Fruit fly (Drosophila melanogaster) whole organism, embryonic: Measurements from ENCODE around the gene CG6739.
A peak's percentile ranks its signal among the peaks of the same experiment; 100 is the strongest.

ENCODE experiments used
- Adf1 ChIP-seq: fragments of 200-800 bp; sonication (Bioruptor generic); IDR thresholded peaks from 2 replicates; pipeline ENCODE4 v1.3.6; 2022; ENCODE audit warnings: missing biosample characterization, missing genetic modification characterization
- Bdp1 ChIP-seq: fragments of 200-800 bp; sonication (Bioruptor generic); optimal IDR thresholded peaks from 3 replicates; lab custom pipeline; 2016; ENCODE audit warnings: missing biosample characterization, missing genetic modification characterization
- BtbVII ChIP-seq: fragments of 200-800 bp; sonication (Bioruptor generic); optimal IDR thresholded peaks from 3 replicates; lab custom pipeline; 2017; ENCODE audit warnings: missing biosample characterization, mild to moderate bottlenecking, missing genetic modification characterization
- CG10267 ChIP-seq: fragments of 200-800 bp; sonication (Bioruptor generic); optimal IDR thresholded peaks from 2 replicates; lab custom pipeline; 2018; ENCODE audit warnings: missing biosample characterization, mild to moderate bottlenecking, missing genetic modification characterization, moderate library complexity
- CG11456 ChIP-seq: fragments of 200-800 bp; sonication (Bioruptor generic); IDR thresholded peaks from 3 replicates; pipeline ENCODE4 v1.3.6; 2022; ENCODE audit warnings: missing biosample characterization, missing genetic modification characterization
- CG12744 ChIP-seq: fragments of 200-800 bp; sonication (Bioruptor generic); optimal IDR thresholded peaks from 2 replicates; lab custom pipeline; 2016; ENCODE audit warnings: missing biosample characterization, missing genetic modification characterization
- CG13894 ChIP-seq: fragments of 200-800 bp; sonication (Bioruptor generic); optimal IDR thresholded peaks from 3 replicates; lab custom pipeline; 2018; ENCODE audit warnings: missing biosample characterization, mild to moderate bottlenecking, missing genetic modification characterization, moderate library complexity
- CG1603 ChIP-seq: fragments of 200-800 bp; sonication (Bioruptor generic); optimal IDR thresholded peaks from 2 replicates; lab custom pipeline; 2019; ENCODE audit warnings: missing biosample characterization, mild to moderate bottlenecking, missing genetic modification characterization, moderate library complexity
- CG17612 ChIP-seq: fragments of 200-800 bp; sonication (Bioruptor generic); IDR thresholded peaks from 2 replicates; pipeline ENCODE4 v1.3.6; 2022; ENCODE audit warnings: missing biosample characterization, missing genetic modification characterization
- CG17829 ChIP-seq: fragments of 200-800 bp; optimal IDR thresholded peaks from 2 replicates; lab custom pipeline; 2019; ENCODE audit warnings: missing biosample characterization, mild to moderate bottlenecking, missing genetic modification characterization, moderate library complexity
- CG2116 ChIP-seq: fragments of 200-800 bp; sonication (Bioruptor generic); optimal IDR thresholded peaks from 3 replicates; lab custom pipeline; 2018; ENCODE audit warnings: missing biosample characterization, mild to moderate bottlenecking, missing genetic modification characterization
- CG2202 ChIP-seq: fragments of 200-800 bp; sonication (Bioruptor generic); optimal IDR thresholded peaks from 2 replicates; lab custom pipeline; 2018; ENCODE audit warnings: missing biosample characterization, mild to moderate bottlenecking, missing genetic modification characterization
- CG30403 ChIP-seq: fragments of 200-800 bp; sonication (Bioruptor generic); optimal IDR thresholded peaks from 3 replicates; lab custom pipeline; 2016; ENCODE audit warnings: missing biosample characterization, missing genetic modification characterization
- CG3281 ChIP-seq: fragments of 200-800 bp; sonication (Bioruptor generic); optimal IDR thresholded peaks from 3 replicates; lab custom pipeline; 2017; ENCODE audit warnings: missing biosample characterization, mild to moderate bottlenecking, missing genetic modification characterization
- CG3726 ChIP-seq: fragments of 200-800 bp; sonication (Bioruptor generic); IDR thresholded peaks from 3 replicates; pipeline ENCODE4, ENCODE4 v1.3.6; 2022; ENCODE audit warnings: missing biosample characterization, missing genetic modification characterization
- CG4360 ChIP-seq: fragments of 200-800 bp; sonication (Bioruptor generic); IDR thresholded peaks from 2 replicates; pipeline ENCODE4 v1.3.6; 2022; ENCODE audit warnings: missing biosample characterization, missing genetic modification characterization
- CG4424 ChIP-seq: fragments of 200-800 bp; sonication (Bioruptor generic); optimal IDR thresholded peaks from 3 replicates; lab custom pipeline; 2016; ENCODE audit warnings: missing biosample characterization, missing genetic modification characterization
- CG4707 ChIP-seq: fragments of 200-800 bp; sonication (Bioruptor generic); optimal IDR thresholded peaks from 2 replicates; lab custom pipeline; 2018; ENCODE audit warnings: missing biosample characterization, mild to moderate bottlenecking, missing genetic modification characterization, moderate library complexity
- CG4854 ChIP-seq: fragments of 200-800 bp; sonication (Bioruptor generic); optimal IDR thresholded peaks from 2 replicates; lab custom pipeline; 2016; ENCODE audit warnings: missing biosample characterization, missing genetic modification characterization, inconsistent platforms
- CG6854 ChIP-seq: fragments of 200-800 bp; sonication (Bioruptor generic); optimal IDR thresholded peaks from 3 replicates; lab custom pipeline; 2017; ENCODE audit warnings: missing biosample characterization, mild to moderate bottlenecking, missing genetic modification characterization
- CG7928 ChIP-seq: fragments of 200-800 bp; sonication (Bioruptor generic); optimal IDR thresholded peaks from 2 replicates; lab custom pipeline; 2017; ENCODE audit warnings: missing biosample characterization, mild to moderate bottlenecking, missing genetic modification characterization
- CG8359 ChIP-seq: fragments of 200-800 bp; sonication (Bioruptor generic); optimal IDR thresholded peaks from 2 replicates; lab custom pipeline; 2017; ENCODE audit warnings: missing biosample characterization, mild to moderate bottlenecking, missing genetic modification characterization, borderline replicate concordance
- Camta ChIP-seq: fragments of 200-800 bp; sonication (Bioruptor generic); optimal IDR thresholded peaks from 2 replicates; lab custom pipeline; 2016; ENCODE audit warnings: missing biosample characterization, missing genetic modification characterization
- Doc2 ChIP-seq: fragments of 200-800 bp; sonication (Bioruptor generic); IDR thresholded peaks from 2 replicates; pipeline ENCODE4 v1.3.6; 2022; ENCODE audit warnings: missing biosample characterization, missing genetic modification characterization
- ERR ChIP-seq: fragments of 200-800 bp; sonication (Bioruptor generic); optimal IDR thresholded peaks from 2 replicates; lab custom pipeline; 2016; ENCODE audit warnings: missing biosample characterization, missing genetic modification characterization
- Elba2 ChIP-seq: fragments of 200-800 bp; sonication (Bioruptor generic); optimal IDR thresholded peaks from 3 replicates; lab custom pipeline; 2016; ENCODE audit warnings: missing biosample characterization, missing genetic modification characterization
- MBD-R2 ChIP-seq: fragments of 200-800 bp; sonication (Bioruptor generic); IDR thresholded peaks from 2 replicates; pipeline ENCODE4 v1.3.6; 2022; ENCODE audit warnings: missing biosample characterization, missing genetic modification characterization
- MESR4 ChIP-seq: fragments of 200-800 bp; sonication (Bioruptor generic); optimal IDR thresholded peaks from 2 replicates; lab custom pipeline; 2018; ENCODE audit warnings: missing biosample characterization, mild to moderate bottlenecking, missing genetic modification characterization, moderate library complexity
- Max ChIP-seq: fragments of 200-800 bp; sonication (Bioruptor generic); optimal IDR thresholded peaks from 2 replicates; lab custom pipeline; 2016; ENCODE audit warnings: missing biosample characterization, mild to moderate bottlenecking, missing genetic modification characterization
- PHDP ChIP-seq: fragments of 200-800 bp; sonication (Bioruptor generic); optimal IDR thresholded peaks from 3 replicates; lab custom pipeline; 2018; ENCODE audit warnings: missing biosample characterization, mild to moderate bottlenecking, missing genetic modification characterization, moderate library complexity
- Poxn ChIP-seq: fragments of 200-800 bp; sonication (Bioruptor generic); IDR thresholded peaks from 2 replicates; pipeline ENCODE4 v1.3.6; 2022; ENCODE audit warnings: missing biosample characterization, missing genetic modification characterization
- ara ChIP-seq: fragments of 200-800 bp; sonication (Bioruptor generic); IDR thresholded peaks from 2 replicates; pipeline ENCODE4 v1.3.6; 2022; ENCODE audit warnings: missing biosample characterization, missing genetic modification characterization
- bowl ChIP-seq: fragments of 200-800 bp; sonication (Bioruptor generic); IDR thresholded peaks from 2 replicates; pipeline ENCODE4 v1.3.6; 2022; ENCODE audit warnings: missing biosample characterization, missing genetic modification characterization
- cato ChIP-seq: fragments of 200-800 bp; sonication (Bioruptor generic); optimal IDR thresholded peaks from 2 replicates; lab custom pipeline; 2016; ENCODE audit warnings: missing biosample characterization, missing genetic modification characterization, borderline replicate concordance
- crc ChIP-seq: fragments of 200-800 bp; sonication (Bioruptor generic); optimal IDR thresholded peaks from 2 replicates; lab custom pipeline; 2016; ENCODE audit warnings: missing biosample characterization, missing genetic modification characterization
- disco-r ChIP-seq: fragments of 200-800 bp; sonication (Bioruptor generic); optimal IDR thresholded peaks from 2 replicates; lab custom pipeline; 2016; ENCODE audit warnings: missing biosample characterization, missing genetic modification characterization
- dm ChIP-seq: fragments of 200-800 bp; sonication (Bioruptor generic); optimal IDR thresholded peaks from 3 replicates; lab custom pipeline; 2016; ENCODE audit warnings: missing biosample characterization, missing genetic modification characterization
- dmrt99B ChIP-seq: fragments of 200-800 bp; sonication (Bioruptor generic); optimal IDR thresholded peaks from 2 replicates; lab custom pipeline; 2018; ENCODE audit warnings: missing biosample characterization, mild to moderate bottlenecking, missing genetic modification characterization, moderate library complexity
- esg ChIP-seq: fragments of 200-800 bp; sonication (Bioruptor generic); conservative IDR thresholded peaks from 2 replicates; pipeline ENCODE4 v1.3.6; 2022; ENCODE audit warnings: missing biosample characterization, missing genetic modification characterization
- hbn ChIP-seq: fragments of 200-800 bp; sonication (Bioruptor generic); IDR thresholded peaks from 2 replicates; pipeline ENCODE4 v1.3.6; 2022; ENCODE audit warnings: missing biosample characterization, missing genetic modification characterization; ENCODE audit not compliant: partially characterized antibody
- kni ChIP-seq: fragments of 200-800 bp; sonication (Bioruptor generic); optimal IDR thresholded peaks from 3 replicates; lab custom pipeline; 2017; ENCODE audit warnings: mild to moderate bottlenecking, missing biosample characterization, missing genetic modification reagents, missing genetic modification characterization
- knrl ChIP-seq: fragments of 200-800 bp; sonication (Bioruptor generic); IDR thresholded peaks from 3 replicates; pipeline ENCODE4 v1.3.6; 2022; ENCODE audit warnings: missing biosample characterization, missing genetic modification characterization; ENCODE audit not compliant: partially characterized antibody
- nom ChIP-seq: fragments of 200-800 bp; sonication (Bioruptor generic); optimal IDR thresholded peaks from 2 replicates; lab custom pipeline; 2017; ENCODE audit warnings: missing biosample characterization, missing genetic modification characterization, mild to moderate bottlenecking, moderate library complexity, missing genetic modification reagents
- odd ChIP-seq: fragments of 200-800 bp; sonication (Bioruptor generic); optimal IDR thresholded peaks from 2 replicates; lab custom pipeline; 2017; ENCODE audit warnings: missing biosample characterization, mild to moderate bottlenecking, missing genetic modification characterization
- psq ChIP-seq: fragments of 200-800 bp; sonication (Bioruptor generic); optimal IDR thresholded peaks from 2 replicates; lab custom pipeline; 2017; ENCODE audit warnings: missing biosample characterization, missing genetic modification characterization
- sens-2 ChIP-seq: fragments of 200-800 bp; sonication (Bioruptor generic); IDR thresholded peaks from 2 replicates; pipeline ENCODE4 v1.3.6; 2022; ENCODE audit warnings: missing biosample characterization, missing genetic modification characterization
- tap ChIP-seq: fragments of 200-800 bp; optimal IDR thresholded peaks from 3 replicates; lab custom pipeline; 2019; ENCODE audit warnings: missing biosample characterization, mild to moderate bottlenecking, missing genetic modification characterization, moderate library complexity
- tio ChIP-seq: fragments of 200-800 bp; sonication (Bioruptor generic); optimal IDR thresholded peaks from 2 replicates; lab custom pipeline; 2017; ENCODE audit warnings: missing biosample characterization, missing genetic modification characterization, inconsistent platforms
- tup ChIP-seq: fragments of 200-800 bp; sonication (Bioruptor generic); optimal IDR thresholded peaks from 2 replicates; lab custom pipeline; 2016; ENCODE audit warnings: missing biosample characterization, mild to moderate bottlenecking, missing genetic modification characterization, moderate library complexity
- wor ChIP-seq: fragments of 200-800 bp; sonication (Bioruptor generic); IDR thresholded peaks from 2 replicates; pipeline ENCODE4 v1.3.6; 2022; ENCODE audit warnings: missing biosample characterization, missing genetic modification characterization
- zfh1 ChIP-seq: fragments of 200-800 bp; sonication (Bioruptor generic); IDR thresholded peaks from 3 replicates; pipeline ENCODE4 v1.3.6; 2022; ENCODE audit warnings: missing biosample characterization, missing genetic modification characterization

Gene CG6739

dm6 chr2L:7628382-7628965 lies 20.3 kb downstream of the CG6739 start (continued):
- no peak for TF ChIP-seq tup (GFP tag; lab: Kevin White, UChicago)
- no peak for TF ChIP-seq CG30403 (GFP tag; lab: Kevin White, UChicago)
- no peak for TF ChIP-seq CG2116 (GFP tag; lab: Kevin White, UChicago)
- peak; percentile 29 for TF ChIP-seq CG1603 (tag; lab: Kevin White, UChicago)
- no peak for TF ChIP-seq nom (GFP tag; lab: Kevin White, UChicago)
- TF ChIP-seq crc (GFP tag; lab: Kevin White, UChicago): no peak
- TF ChIP-seq CG17612: no peak
- no peak for TF ChIP-seq CG12744 (GFP tag; lab: Kevin White, UChicago)
- TF ChIP-seq hbn (GFP tag; lab: Robert Waterston, UW): no peak
- no peak for TF ChIP-seq CG4360 (GFP tag; lab: Robert Waterston, UW)
- peak; percentile 33 for TF ChIP-seq Camta
- TF ChIP-seq Doc2: no peak
- TF ChIP-seq CG8359 (GFP tag; lab: Kevin White, UChicago): peak; percentile 42
- peak; percentile 37 for TF ChIP-seq CG3281 (GFP tag; lab: Kevin White, UChicago)
- no peak for TF ChIP-seq ERR (GFP tag; lab: Kevin White, UChicago)
- TF ChIP-seq MESR4 (GFP tag; lab: Kevin White, UChicago): no peak
- TF ChIP-seq Poxn (GFP tag; lab: Robert Waterston, UW): no peak
- TF ChIP-seq psq (GFP tag; lab: Kevin White, UChicago): no peak
- no peak for TF ChIP-seq Bdp1
- peak; percentile 10 for TF ChIP-seq kni (GFP tag; lab: Kevin White, UChicago)
- no peak for TF ChIP-seq CG7928
- TF ChIP-seq CG17829: peak; percentile 7
- TF ChIP-seq CG2202 (tag; lab: Kevin White, UChicago): peak; percentile 28
- no peak for TF ChIP-seq CG3726
- no peak for TF ChIP-seq CG13894
- no peak for TF ChIP-seq CG4707 (GFP tag; lab: Kevin White, UChicago)
- TF ChIP-seq bowl (GFP tag; lab: Robert Waterston, UW): no peak
- no peak for TF ChIP-seq disco-r
- TF ChIP-seq Adf1 (GFP tag; lab: Robert Waterston, UW): no peak
- TF ChIP-seq dmrt99B (tag; lab: Kevin White, UChicago): peak; percentile 34
- no peak for TF ChIP-seq CG10267 (tag; lab: Kevin White, UChicago)
- TF ChIP-seq CG4854 (GFP tag; lab: Kevin White, UChicago): no peak
- peak; percentile 20 for TF ChIP-seq CG4424
- TF ChIP-seq BtbVII: peak; percentile 59
- TF ChIP-seq CG6854: no peak
- TF ChIP-seq PHDP (tag; lab: Kevin White, UChicago): peak; percentile 14
- TF ChIP-seq Max: no peak
- TF ChIP-seq ara: 0 out of 2 replicates have a peak, but pooled peaks have one; percentile 39
- TF ChIP-seq wor (GFP tag; lab: Robert Waterston, UW): no peak
- no peak for TF ChIP-seq Elba2 (GFP tag; lab: Kevin White, UChicago)
- TF ChIP-seq dm (GFP tag; lab: Kevin White, UChicago): no peak
- no peak for TF ChIP-seq zfh1 (GFP tag; lab: Robert Waterston, UW)
- no peak for TF ChIP-seq MBD-R2 (GFP tag; lab: Robert Waterston, UW)
- TF ChIP-seq knrl: no peak
- no peak for TF ChIP-seq sens-2 (GFP tag; lab: Robert Waterston, UW)
- TF ChIP-seq CG11456 (GFP tag; lab: Robert Waterston, UW): no peak
- no peak for TF ChIP-seq tio (GFP tag; lab: Kevin White, UChicago)
- no peak for TF ChIP-seq cato (GFP tag; lab: Kevin White, UChicago)
- peak; percentile 39 for TF ChIP-seq odd (GFP tag; lab: Kevin White, UChicago)
- peak; percentile 6 for TF ChIP-seq tap
- no peak for TF ChIP-seq esg (GFP tag; lab: Robert Waterston, UW)
